Worm (Caenorhabditis elegans) whole organism, L2 larva: ENCODE measurements around the gene asna-1.

ENCODE experiments used
- dmd-4 ChIP-seq: sonication (generic microtip); optimal IDR thresholded peaks from 2 replicates; lab custom pipeline; 2017; ENCODE audit warnings: missing biosample characterization, missing genetic modification characterization
- fos-1 ChIP-seq: fragments of 150-350 bp; optimal IDR thresholded peaks from 2 replicates; lab custom pipeline; 2014; ENCODE audit warnings: missing biosample characterization, missing genetic modification characterization
- lin-13 ChIP-seq: fragments of 150-350 bp; optimal IDR thresholded peaks from 2 replicates; lab custom pipeline; 2014; ENCODE audit warnings: missing biosample characterization, missing genetic modification reagents, missing genetic modification characterization
- nhr-10 ChIP-seq: sonication (generic microtip); optimal IDR thresholded peaks from 2 replicates; lab custom pipeline; 2017; ENCODE audit warnings: missing biosample characterization, missing genetic modification characterization
- nhr-11 ChIP-seq: fragments of 150-350 bp; optimal IDR thresholded peaks from 2 replicates; lab custom pipeline; 2014; ENCODE audit warnings: missing biosample characterization, missing genetic modification characterization
- nhr-237 ChIP-seq: fragments of 150-350 bp; optimal IDR thresholded peaks from 2 replicates; lab custom pipeline; 2014; ENCODE audit warnings: missing biosample characterization, missing genetic modification characterization
- ztf-11 ChIP-seq: sonication (generic microtip); optimal IDR thresholded peaks from 2 replicates; lab custom pipeline; 2017; ENCODE audit warnings: missing biosample characterization, missing genetic modification characterization

- TF ChIP-seq nhr-237 (tag; lab: Kevin White, UChicago) (no peak), lin-13 (GFP tag; lab: Kevin White, UChicago) (no peak), dmd-4 (tag; lab: Kevin White, UChicago) (no peak), nhr-10 (tag; lab: Kevin White, UChicago) (no peak), nhr-11 (tag; lab: Kevin White, UChicago) (no peak), fos-1 (tag; lab: Kevin White, UChicago) (no peak), ztf-11 (tag; lab: Kevin White, UChicago) (no peak)
Measured at ce11 chrIII:8885150-8885549, 9.7 kb upstream of the asna-1 start, which contains the start of gene svop-1.
